Fruit fly (Drosophila melanogaster) whole organism, pupa: Measurements from ENCODE around the gene CG6726.

Experiments
- CG10348 ChIP-seq: fragments of 200-800 bp; sonication (Bioruptor generic); IDR thresholded peaks from 2 replicates; pipeline ENCODE4 v1.3.6; 2022; ENCODE audit warnings: missing biosample characterization, missing genetic modification characterization
- CG8301 ChIP-seq: fragments of 200-800 bp; sonication (Bioruptor generic); optimal IDR thresholded peaks from 2 replicates; lab custom pipeline; 2018; ENCODE audit warnings: missing biosample characterization, mild to moderate bottlenecking, missing genetic modification characterization
- CG9948 ChIP-seq: fragments of 200-800 bp; sonication (Bioruptor generic); optimal IDR thresholded peaks from 2 replicates; lab custom pipeline; 2018; ENCODE audit warnings: missing biosample characterization, mild to moderate bottlenecking, missing genetic modification characterization, moderate library complexity
- EcR ChIP-seq: fragments of 200-800 bp; sonication (Bioruptor generic); optimal IDR thresholded peaks from 3 replicates; lab custom pipeline; 2019; ENCODE audit warnings: missing biosample characterization, missing genetic modification characterization, mild to moderate bottlenecking, moderate library complexity, missing genetic modification reagents
- Pif1A ChIP-seq: fragments of 200-800 bp; sonication (Bioruptor generic); optimal IDR thresholded peaks from 3 replicates; lab custom pipeline; 2016; ENCODE audit warnings: missing biosample characterization, missing genetic modification characterization
- fd96Ca ChIP-seq: fragments of 200-800 bp; sonication (Bioruptor generic); IDR thresholded peaks from 3 replicates; pipeline ENCODE4 v1.3.6; 2022; ENCODE audit warnings: missing biosample characterization, missing genetic modification characterization

dm6 chr3R:23134690-23135089 is 43.2 kb downstream of the CG6726 start:
- TF ChIP-seq Pif1A (GFP tag; lab: Kevin White, UChicago) (no peak), CG9948 (tag; lab: Kevin White, UChicago) (no peak), CG8301 (tag; lab: Kevin White, UChicago) (no peak), CG10348 (GFP tag; lab: Robert Waterston, UW) (no peak), fd96Ca (no peak), EcR (no peak)
